Worm (Caenorhabditis elegans): ENCODE results near the gene rsu-1.

DNA sequence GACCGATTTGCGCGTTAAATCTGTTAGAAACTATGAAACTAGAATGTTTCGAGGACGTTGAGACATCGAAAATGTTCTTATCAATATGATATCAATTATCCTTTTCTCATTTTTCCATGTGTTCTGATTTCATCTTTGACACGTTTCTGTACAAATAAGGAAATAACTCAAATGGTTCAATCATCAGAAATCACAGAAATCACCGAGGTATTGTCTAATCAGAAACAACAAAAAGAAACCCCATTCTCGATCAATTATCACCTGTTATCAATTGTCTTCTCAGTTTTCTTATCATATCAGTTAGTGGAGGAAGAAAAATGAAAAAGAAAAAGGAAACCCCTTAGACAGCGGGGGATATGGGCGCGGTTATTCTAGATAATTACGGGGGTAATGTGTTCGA is 36.7 kb upstream of the rsu-1 start:
- TF ChIP-seq unc-42 (tag; optimal IDR thresholded peaks at IDR 0.05) (no peak), dve-1 (tag; optimal IDR thresholded peaks at IDR 0.05) (no peak), fkh-10 (GFP tag; optimal IDR thresholded peaks at IDR 0.05) (no peak), hlh-6 (tag; optimal IDR thresholded peaks at IDR 0.05) (no peak), dmd-4 (tag; optimal IDR thresholded peaks at IDR 0.05; ENCODE audit: borderline replicate concordance) (no peak), sox-4 (tag; optimal IDR thresholded peaks at IDR 0.05) (no peak), ztf-16 (tag; optimal IDR thresholded peaks at IDR 0.05) (no peak), ceh-34 (tag; optimal IDR thresholded peaks at IDR 0.05) (no peak), mec-3 (tag; optimal IDR thresholded peaks at IDR 0.05; ENCODE audit: borderline replicate concordance) (no peak)

All from whole organism, late embryonic.